5 fruit fly cellular contexts compared by ENCODE assay signal in genomic region chr3R:12722392-12722914, dm6.
TF ChIP-seq lines count a peak whose summit lies in the region.

Gene Men (minus strand): TSS chr3R:12722442.

- no peak for TF ChIP-seq CTCF in whole organism, embryonic (GFP tag; optimal IDR thresholded peaks at IDR 0.05; lab: Kevin White, UChicago)

TF ChIP-seq in whole organism, adult, 20 proteins besides CTCF, POLR2A, EP300 and RAD21:
- no peak for TF ChIP-seq CG1620 (GFP tag; optimal IDR thresholded peaks at IDR 0.05; lab: Kevin White, UChicago)
- TF ChIP-seq toe (GFP tag; optimal IDR thresholded peaks at IDR 0.05; lab: Kevin White, UChicago) = no peak
- TF ChIP-seq bab1 (GFP tag; optimal IDR thresholded peaks at IDR 0.05; lab: Kevin White, UChicago) = peak; percentile 45
- no peak for TF ChIP-seq cic (GFP tag; optimal IDR thresholded peaks at IDR 0.05; lab: Kevin White, UChicago)
- TF ChIP-seq tj (GFP tag; optimal IDR thresholded peaks at IDR 0.05; lab: Kevin White, UChicago) = peak; percentile 31
- TF ChIP-seq CG14711 (tag; optimal IDR thresholded peaks at IDR 0.05; lab: Kevin White, UChicago) = peak; percentile 19
- TF ChIP-seq Crg-1 (GFP tag; optimal IDR thresholded peaks at IDR 0.05; lab: Kevin White, UChicago) = no peak
- peak; percentile 59 for TF ChIP-seq CG7101 (tag; optimal IDR thresholded peaks at IDR 0.05; lab: Kevin White, UChicago)
- peak; percentile 31 for TF ChIP-seq CG7045 (GFP tag; optimal IDR thresholded peaks at IDR 0.05; lab: Kevin White, UChicago)
- peak; percentile 22 for TF ChIP-seq CG5204 (GFP tag; optimal IDR thresholded peaks at IDR 0.05; lab: Kevin White, UChicago)

TF ChIP-seq in whole organism, embryonic, 481 proteins besides CTCF, POLR2A, EP300 and RAD21 (continues in another document):
- TF ChIP-seq Rfx (GFP tag; IDR thresholded peaks at IDR 0.05; lab: Robert Waterston, UW) (peak; percentile 60), C15 (GFP tag; IDR thresholded peaks at IDR 0.05; lab: Robert Waterston, UW) (no peak), Elba2 (GFP tag; optimal IDR thresholded peaks at IDR 0.05; lab: Kevin White, UChicago) (no peak), CG7745 (tag; optimal IDR thresholded peaks at IDR 0.05; lab: Kevin White, UChicago) (no peak), gcm (GFP tag; optimal IDR thresholded peaks at IDR 0.05; lab: Kevin White, UChicago) (peak; percentile 47), org-1 (GFP tag; optimal IDR thresholded peaks at IDR 0.05; lab: Kevin White, UChicago) (peak; percentile 32), zen (tag; optimal IDR thresholded peaks at IDR 0.05; lab: Kevin White, UChicago) (no peak), CG32532 (GFP tag; IDR thresholded peaks at IDR 0.05; lab: Robert Waterston, UW) (peak; percentile 60), seq (GFP tag; IDR thresholded peaks at IDR 0.05; lab: Robert Waterston, UW) (peak; percentile 59), HmgZ (tag; optimal IDR thresholded peaks at IDR 0.05; lab: Kevin White, UChicago) (peak; percentile 8), peb (GFP tag; IDR thresholded peaks at IDR 0.05; lab: Robert Waterston, UW) (no peak), unc-4 (GFP tag; IDR thresholded peaks at IDR 0.05; lab: Robert Waterston, UW; ENCODE audit: partially characterized antibody) (no peak), CG17912 (GFP tag; optimal IDR thresholded peaks at IDR 0.05; lab: Kevin White, UChicago) (no peak), CG10366 (GFP tag; IDR thresholded peaks at IDR 0.05; lab: Robert Waterston, UW) (peak; percentile 54), CG9727 (GFP tag; optimal IDR thresholded peaks at IDR 0.05; lab: Kevin White, UChicago) (peak; percentile 55), dan (GFP tag; IDR thresholded peaks at IDR 0.05; lab: Robert Waterston, UW) (no peak), CG17385 (GFP tag; optimal IDR thresholded peaks at IDR 0.05; lab: Kevin White, UChicago) (peak; percentile 62), CG15269 (tag; optimal IDR thresholded peaks at IDR 0.05; lab: Kevin White, UChicago) (peak; percentile 82), CG2202 (tag; optimal IDR thresholded peaks at IDR 0.05; lab: Kevin White, UChicago) (peak; percentile 7), CrebB (tag; optimal IDR thresholded peaks at IDR 0.05; lab: Kevin White, UChicago) (no peak), nmo (GFP tag; optimal IDR thresholded peaks at IDR 0.05; lab: Kevin White, UChicago) (peak; percentile 75)

TF ChIP-seq in whole organism, prepupa, 60 proteins besides CTCF, POLR2A, EP300 and RAD21 (continues in another document):
- TF ChIP-seq CG15336 (GFP tag; IDR thresholded peaks at IDR 0.05; lab: Robert Waterston, UW) (peak; percentile 83), CG7368 (GFP tag; optimal IDR thresholded peaks at IDR 0.05; lab: Kevin White, UChicago) (peak; percentile 21), CG10669 (GFP tag; optimal IDR thresholded peaks at IDR 0.05; lab: Kevin White, UChicago) (no peak), Hr39 (GFP tag; optimal IDR thresholded peaks at IDR 0.05; lab: Kevin White, UChicago) (peak; percentile 19), Hr38 (GFP tag; optimal IDR thresholded peaks at IDR 0.05; lab: Kevin White, UChicago) (no peak), Eip93F (GFP tag; optimal IDR thresholded peaks at IDR 0.05; lab: Kevin White, UChicago) (no peak), lz (GFP tag; optimal IDR thresholded peaks at IDR 0.05; lab: Kevin White, UChicago) (peak; percentile 39), ss (GFP tag; optimal IDR thresholded peaks at IDR 0.05; lab: Kevin White, UChicago) (peak; percentile 48 to 56), CG34406 (GFP tag; optimal IDR thresholded peaks at IDR 0.05; lab: Kevin White, UChicago) (peak; percentile 59), Eip75B (GFP tag; optimal IDR thresholded peaks at IDR 0.05; lab: Kevin White, UChicago) (peak; percentile 27), CG4318 (GFP tag; optimal IDR thresholded peaks at IDR 0.05; lab: Kevin White, UChicago) (peak; percentile 56), CG8119 (GFP tag; IDR thresholded peaks at IDR 0.05; lab: Robert Waterston, UW) (peak; percentile 78), pdm3 (GFP tag; optimal IDR thresholded peaks at IDR 0.05; lab: Kevin White, UChicago) (peak; percentile 52), Hr4 (GFP tag; optimal IDR thresholded peaks at IDR 0.05; lab: Kevin White, UChicago) (peak; percentile 74), Blimp-1 (GFP tag; optimal IDR thresholded peaks at IDR 0.05; lab: Kevin White, UChicago) (peak; percentile 5), CG8632 (GFP tag; optimal IDR thresholded peaks at IDR 0.05; lab: Kevin White, UChicago) (peak; percentile 53), Ets96B (tag; optimal IDR thresholded peaks at IDR 0.05; lab: Kevin White, UChicago) (peak; percentile 54), fd85E (GFP tag; optimal IDR thresholded peaks at IDR 0.05; lab: Kevin White, UChicago) (no peak), Eip78C (GFP tag; lab: Kevin White, UChicago) (peak; percentile 85), CG6163 (GFP tag; IDR thresholded peaks at IDR 0.05; lab: Robert Waterston, UW) (peak; percentile 60; the same call in 2 of the 3 replicates), OdsH (GFP tag; optimal IDR thresholded peaks at IDR 0.05; lab: Kevin White, UChicago) (peak; percentile 52), fd59A (GFP tag; optimal IDR thresholded peaks at IDR 0.05; lab: Kevin White, UChicago) (peak; percentile 42)

TF ChIP-seq in whole organism, pupa, 21 proteins besides CTCF, POLR2A, EP300 and RAD21:
- TF ChIP-seq EcR (GFP tag; optimal IDR thresholded peaks at IDR 0.05; lab: Kevin White, UChicago) (no peak), fd96Ca (GFP tag; IDR thresholded peaks at IDR 0.05; lab: Robert Waterston, UW) (peak; percentile 47; the same call in 1 of the 3 replicates), rn (GFP tag; IDR thresholded peaks at IDR 0.05; lab: Robert Waterston, UW) (peak; percentile 57), CG34367 (tag; optimal IDR thresholded peaks at IDR 0.05; lab: Kevin White, UChicago) (no peak), CG12605 (GFP tag; IDR thresholded peaks at IDR 0.05; lab: Robert Waterston, UW) (0 out of 2 replicates have a peak, but pooled peaks have one; percentile 33), CG8159 (tag; optimal IDR thresholded peaks at IDR 0.05; lab: Kevin White, UChicago) (peak; percentile 65), Pif1A (GFP tag; optimal IDR thresholded peaks at IDR 0.05; lab: Kevin White, UChicago) (peak; percentile 41), CG8301 (tag; optimal IDR thresholded peaks at IDR 0.05; lab: Kevin White, UChicago) (peak; percentile 47), CG15710 (tag; optimal IDR thresholded peaks at IDR 0.05; lab: Kevin White, UChicago) (peak; percentile 68), CG4496 (GFP tag; IDR thresholded peaks at IDR 0.05; lab: Robert Waterston, UW) (peak; percentile 75), CG9948 (tag; optimal IDR thresholded peaks at IDR 0.05; lab: Kevin White, UChicago) (peak; percentile 56), Ets98B (GFP tag; IDR thresholded peaks at IDR 0.05; lab: Robert Waterston, UW) (peak; percentile 25; the same call in 1 of the 2 replicates), D1 (tag; optimal IDR thresholded peaks at IDR 0.05; lab: Kevin White, UChicago) (no peak), Snoo (tag; optimal IDR thresholded peaks at IDR 0.05; lab: Kevin White, UChicago) (peak; percentile 53), Pif1B (GFP tag; optimal IDR thresholded peaks at IDR 0.05; lab: Kevin White, UChicago) (peak; percentile 3), CG13204 (GFP tag; optimal IDR thresholded peaks at IDR 0.05; lab: Kevin White, UChicago) (peak; percentile 52), CG17806 (tag; optimal IDR thresholded peaks at IDR 0.05; lab: Kevin White, UChicago) (peak; percentile 28), CG32121 (GFP tag; IDR thresholded peaks at IDR 0.05; lab: Robert Waterston, UW) (peak; percentile 76), CG14655 (GFP tag; optimal IDR thresholded peaks at IDR 0.05; lab: Kevin White, UChicago) (peak; percentile 60), gl (tag; optimal IDR thresholded peaks at IDR 0.05; lab: Kevin White, UChicago) (no peak), CG10348 (GFP tag; IDR thresholded peaks at IDR 0.05; lab: Robert Waterston, UW) (peak; percentile 45; the same call in 1 of the 2 replicates)

TF ChIP-seq in whole organism, wandering third instar larva, 38 proteins besides CTCF, POLR2A, EP300 and RAD21 (continues in another document):
- TF ChIP-seq CG9705 (GFP tag; optimal IDR thresholded peaks at IDR 0.05; lab: Kevin White, UChicago) = peak; percentile 17
- TF ChIP-seq ey (GFP tag; optimal IDR thresholded peaks at IDR 0.05; lab: Kevin White, UChicago) = peak; percentile 23
- no peak for TF ChIP-seq Mio (GFP tag; optimal IDR thresholded peaks at IDR 0.05; lab: Kevin White, UChicago)
- peak; percentile 29 for TF ChIP-seq dmrt93B (GFP tag; optimal IDR thresholded peaks at IDR 0.05; lab: Kevin White, UChicago)
- peak; percentile 18 for TF ChIP-seq brk (GFP tag; optimal IDR thresholded peaks at IDR 0.05; lab: Kevin White, UChicago)
- TF ChIP-seq usp (GFP tag; optimal IDR thresholded peaks at IDR 0.05; lab: Kevin White, UChicago) = no peak
- TF ChIP-seq woc (GFP tag; optimal IDR thresholded peaks at IDR 0.05; lab: Kevin White, UChicago) = peak; percentile 32
- peak; percentile 17 for TF ChIP-seq br (GFP tag; optimal IDR thresholded peaks at IDR 0.05; lab: Kevin White, UChicago)
- no peak for TF ChIP-seq CrebA (GFP tag; optimal IDR thresholded peaks at IDR 0.05; lab: Kevin White, UChicago; ENCODE audit: borderline replicate concordance)
- peak; percentile 50 for TF ChIP-seq psq (GFP tag; optimal IDR thresholded peaks at IDR 0.05; lab: Kevin White, UChicago)
- no peak for TF ChIP-seq pan (optimal IDR thresholded peaks at IDR 0.05; lab: Kevin White, UChicago)
- TF ChIP-seq N (GFP tag; optimal IDR thresholded peaks at IDR 0.05; lab: Kevin White, UChicago) = no peak
- TF ChIP-seq foxo (GFP tag; optimal IDR thresholded peaks at IDR 0.05; lab: Kevin White, UChicago) = peak in 1 of 2 experiments; percentile 69
- TF ChIP-seq Vsx2 (GFP tag; optimal IDR thresholded peaks at IDR 0.05; lab: Kevin White, UChicago; ENCODE audit: partially characterized antibody) = no peak
- TF ChIP-seq rgr (GFP tag; optimal IDR thresholded peaks at IDR 0.05; lab: Kevin White, UChicago) = peak; percentile 51
- TF ChIP-seq Rel (GFP tag; optimal IDR thresholded peaks at IDR 0.05; lab: Kevin White, UChicago) = no peak
- TF ChIP-seq Rel (tag; optimal IDR thresholded peaks at IDR 0.05; lab: Kevin White, UChicago) = peak; percentile 32
- peak; percentile 52 for TF ChIP-seq fru (GFP tag; optimal IDR thresholded peaks at IDR 0.05; lab: Kevin White, UChicago)
- peak; percentile 58 for TF ChIP-seq OdsH (GFP tag; optimal IDR thresholded peaks at IDR 0.05; lab: Kevin White, UChicago)
- TF ChIP-seq Abd-B (GFP tag; optimal IDR thresholded peaks at IDR 0.05; lab: Kevin White, UChicago) = no peak
- no peak for TF ChIP-seq sage (GFP tag; optimal IDR thresholded peaks at IDR 0.05; lab: Kevin White, UChicago)
- TF ChIP-seq Hr83 (GFP tag; optimal IDR thresholded peaks at IDR 0.05; lab: Kevin White, UChicago; ENCODE audit: poor library complexity, severe bottlenecking) = no peak
- peak; percentile 80 for TF ChIP-seq HLH106 (tag; optimal IDR thresholded peaks at IDR 0.05; lab: Kevin White, UChicago)
- TF ChIP-seq dsf (GFP tag; optimal IDR thresholded peaks at IDR 0.05; lab: Kevin White, UChicago; ENCODE audit: borderline replicate concordance) = no peak
- no peak for TF ChIP-seq Dif (GFP tag; optimal IDR thresholded peaks at IDR 0.05; lab: Kevin White, UChicago; ENCODE audit: partially characterized antibody)
- no peak for TF ChIP-seq tai (GFP tag; optimal IDR thresholded peaks at IDR 0.05; lab: Kevin White, UChicago)
